Worm (Caenorhabditis elegans) whole organism, L1 larva: Measurements from ENCODE around the gene F28B1.2.

Experiments used
- C16A3.4 ChIP-seq: fragments of 150-350 bp; optimal IDR thresholded peaks from 2 replicates; lab custom pipeline; 2014; ENCODE audit warnings: missing biosample characterization, missing genetic modification characterization
- C34B4.2 ChIP-seq: sonication (generic microtip); optimal IDR thresholded peaks from 2 replicates; lab custom pipeline; 2017; ENCODE audit warnings: mild to moderate bottlenecking, missing genetic modification characterization, missing compliant biosample characterization
- F16B12.6 ChIP-seq: fragments of 150-350 bp; optimal IDR thresholded peaks from 2 replicates; lab custom pipeline; 2014; ENCODE audit warnings: missing biosample characterization, missing genetic modification characterization
- alr-1 ChIP-seq: fragments of 200-800 bp; sonication (Bioruptor generic); optimal IDR thresholded peaks from 2 replicates; lab custom pipeline; 2018; ENCODE audit warnings: borderline replicate concordance, mild to moderate bottlenecking, missing genetic modification characterization, missing compliant biosample characterization
- aly-2 ChIP-seq: fragments of 150-350 bp; optimal IDR thresholded peaks from 2 replicates; lab custom pipeline; 2014; ENCODE audit warnings: missing biosample characterization, missing genetic modification characterization
- ceh-88 ChIP-seq: fragments of 200-800 bp; sonication (Bioruptor generic); IDR thresholded peaks from 2 replicates; pipeline ENCODE4 v1.3.6; 2022; ENCODE audit warnings: missing genetic modification characterization, missing compliant biosample characterization
- ceh-90 ChIP-seq: sonication (generic microtip); optimal IDR thresholded peaks from 2 replicates; lab custom pipeline; 2016; ENCODE audit warnings: missing genetic modification characterization, missing compliant biosample characterization
- dpl-1 ChIP-seq, 3 experiments: fragments of 150-350 bp in 2 of 3; sonication (generic microtip) in 1 of 3; optimal IDR thresholded peaks; 2 replicates each; lab custom pipeline; 2014 to 2017; ENCODE audit warnings: missing biosample characterization in 3 of 3, missing genetic modification characterization in 3 of 3, missing genetic modification reagents in 3 of 3
- efl-1 ChIP-seq, 4 experiments: fragments of 150-350 bp; optimal IDR thresholded peaks in 3 of 4; peaks in 1 of 4; 1 replicate in 1 of 4; 2 replicates in 3 of 4; lab custom pipeline; 2014; ENCODE audit warnings: missing biosample characterization in 2 of 4, missing genetic modification characterization in 2 of 4, missing genetic modification reagents in 2 of 4
- efl-3 ChIP-seq: fragments of 200-800 bp; sonication (Bioruptor generic); optimal IDR thresholded peaks from 2 replicates; lab custom pipeline; 2018; ENCODE audit warnings: mild to moderate bottlenecking, missing genetic modification characterization, missing compliant biosample characterization
- egl-13 ChIP-seq: sonication (generic microtip); optimal IDR thresholded peaks from 2 replicates; lab custom pipeline; 2016; ENCODE audit warnings: missing genotype, missing genetic modification reagents, missing genetic modification characterization, missing compliant biosample characterization
- egl-27 ChIP-seq, 2 experiments: fragments of 150-350 bp in 1 of 2; sonication (generic microtip); optimal IDR thresholded peaks; 3 replicates each; lab custom pipeline; 2017 to 2018; ENCODE audit warnings: missing biosample characterization in 2 of 2, missing genetic modification characterization in 2 of 2, missing genetic modification reagents in 2 of 2
- fkh-8 ChIP-seq: sonication (generic microtip); optimal IDR thresholded peaks from 2 replicates; lab custom pipeline; 2016; ENCODE audit warnings: mild to moderate bottlenecking, missing genetic modification characterization, missing compliant biosample characterization
- fos-1 ChIP-seq: fragments of 150-350 bp; optimal IDR thresholded peaks from 2 replicates; lab custom pipeline; 2014; ENCODE audit warnings: missing biosample characterization, missing genetic modification characterization
- irx-1 ChIP-seq: sonication (generic microtip); optimal IDR thresholded peaks from 2 replicates; lab custom pipeline; 2016; ENCODE audit warnings: missing genetic modification characterization, missing compliant biosample characterization
- isw-1 ChIP-seq: fragments of 200-800 bp; sonication (Bioruptor generic); IDR thresholded peaks from 2 replicates; pipeline ENCODE4 v1.3.6; 2022; ENCODE audit warnings: missing genetic modification characterization, missing compliant biosample characterization
- lin-14 ChIP-seq: fragments of 200-800 bp; sonication (Bioruptor generic); optimal IDR thresholded peaks from 2 replicates; lab custom pipeline; 2018; ENCODE audit warnings: mild to moderate bottlenecking, missing genetic modification characterization, moderate library complexity, missing compliant biosample characterization
- lin-35 ChIP-seq, 2 experiments: fragments of 150-350 bp; optimal IDR thresholded peaks; 2 replicates each; lab custom pipeline; 2014; ENCODE audit warnings: missing biosample characterization in 2 of 2, missing genetic modification characterization in 2 of 2, missing genetic modification reagents in 2 of 2
- mep-1 ChIP-seq: fragments of 150-350 bp; optimal IDR thresholded peaks from 2 replicates; lab custom pipeline; 2014; ENCODE audit warnings: missing biosample characterization, missing genetic modification characterization
- nhr-12 ChIP-seq: sonication (generic microtip); optimal IDR thresholded peaks from 2 replicates; lab custom pipeline; 2017; ENCODE audit warnings: missing biosample characterization, missing genetic modification characterization
- nhr-19 ChIP-seq: fragments of 200-800 bp; sonication (Bioruptor generic); conservative IDR thresholded peaks from 2 replicates; pipeline ENCODE4 v1.3.6; 2022; ENCODE audit warnings: missing genetic modification characterization, missing compliant biosample characterization
- nhr-71 ChIP-seq: sonication (generic microtip); optimal IDR thresholded peaks from 2 replicates; lab custom pipeline; 2016; ENCODE audit warnings: mild to moderate bottlenecking, missing genetic modification characterization, moderate library complexity, missing compliant biosample characterization
- nhr-76 ChIP-seq: sonication (generic microtip); optimal IDR thresholded peaks from 2 replicates; lab custom pipeline; 2017; ENCODE audit warnings: missing biosample characterization, missing genetic modification characterization
- nhr-85 ChIP-seq: sonication (generic microtip); peaks from one replicate; lab custom pipeline; 2016; ENCODE audit warnings: missing genetic modification characterization, inconsistent platforms, missing compliant biosample characterization
- nhr-90 ChIP-seq: sonication (generic microtip); optimal IDR thresholded peaks from 2 replicates; lab custom pipeline; 2016; ENCODE audit warnings: mild to moderate bottlenecking, missing genetic modification characterization, missing compliant biosample characterization; ENCODE audit not compliant: poor library complexity
- pax-3 ChIP-seq: fragments of 200-800 bp; sonication (Bioruptor generic); optimal IDR thresholded peaks from 2 replicates; lab custom pipeline; 2018; ENCODE audit warnings: mild to moderate bottlenecking, missing genetic modification characterization, moderate library complexity, missing compliant biosample characterization
- sox-4 ChIP-seq: sonication (generic microtip); optimal IDR thresholded peaks from 2 replicates; lab custom pipeline; 2016; ENCODE audit warnings: missing genetic modification characterization, missing compliant biosample characterization
- sptf-1 ChIP-seq: fragments of 150-350 bp; optimal IDR thresholded peaks from 2 replicates; lab custom pipeline; 2014; ENCODE audit warnings: missing biosample characterization, missing genetic modification characterization
- sup-37 ChIP-seq: fragments of 200-800 bp; sonication (Bioruptor generic); optimal IDR thresholded peaks from 2 replicates; lab custom pipeline; 2018; ENCODE audit warnings: mild to moderate bottlenecking, missing genetic modification characterization, missing compliant biosample characterization
- swsn-7 ChIP-seq: sonication (generic microtip); optimal IDR thresholded peaks from 2 replicates; lab custom pipeline; 2016; ENCODE audit warnings: missing genetic modification characterization, missing compliant biosample characterization
- tbx-2 ChIP-seq: sonication (generic microtip); optimal IDR thresholded peaks from 2 replicates; lab custom pipeline; 2016; ENCODE audit warnings: missing genetic modification characterization, missing compliant biosample characterization
- unc-86 ChIP-seq: sonication (generic microtip); optimal IDR thresholded peaks from 2 replicates; lab custom pipeline; 2016; ENCODE audit warnings: missing genetic modification characterization, missing compliant biosample characterization
- unc-98 ChIP-seq: fragments of 200-800 bp; sonication (Bioruptor generic); IDR thresholded peaks from 2 replicates; pipeline ENCODE4 v1.3.6; 2022; ENCODE audit warnings: missing genetic modification characterization, missing compliant biosample characterization
- vab-15 ChIP-seq: sonication (generic microtip); optimal IDR thresholded peaks from 2 replicates; lab custom pipeline; 2017; ENCODE audit warnings: missing genotype, mild to moderate bottlenecking, missing genetic modification characterization, missing compliant biosample characterization
- zag-1 ChIP-seq: fragments of 150-350 bp; optimal IDR thresholded peaks from 2 replicates; lab custom pipeline; 2014; ENCODE audit warnings: missing biosample characterization, missing genetic modification characterization
- zip-4 ChIP-seq: fragments of 200-800 bp; sonication (Bioruptor generic); optimal IDR thresholded peaks from 2 replicates; lab custom pipeline; 2018; ENCODE audit warnings: mild to moderate bottlenecking, missing genetic modification characterization, moderate library complexity, missing compliant biosample characterization
- ztf-4 ChIP-seq: fragments of 150-350 bp; optimal IDR thresholded peaks from 2 replicates; lab custom pipeline; 2014; ENCODE audit warnings: missing biosample characterization, missing genetic modification characterization

Gene F28B1.2

ce11 chrV:17044500-17044899 lies at the start of gene F28B1.2:
F28B1.2 (plus strand) TSS chrV:17044800.
- TF ChIP-seq efl-1 (optimal IDR thresholded peaks at IDR 0.05; lab: Kevin White, UChicago) (no peak), efl-1 (GFP tag; optimal IDR thresholded peaks at IDR 0.05 in 1 of 2; lab: Kevin White, UChicago) (peak in 1 of 2 experiments; percentile 48), nhr-71 (no peak)

ce11 chrV:17000204-17000603 lies 44.4 kb upstream of the F28B1.2 start, which contains the start of gene str-217:
str-217 (minus strand) TSS chrV:17000304.
- TF ChIP-seq nhr-90 (tag; lab: Kevin White, UChicago) (no peak), unc-98 (GFP tag; lab: Robert Waterston, UW) (no peak), zip-4 (GFP tag; lab: Kevin White, UChicago) (no peak), nhr-12 (tag; lab: Kevin White, UChicago) (no peak), zag-1 (tag; lab: Kevin White, UChicago) (no peak), efl-3 (GFP tag; lab: Kevin White, UChicago) (no peak), sox-4 (tag; lab: Kevin White, UChicago) (no peak), unc-86 (tag; lab: Kevin White, UChicago) (no peak), aly-2 (tag; lab: Kevin White, UChicago) (no peak), lin-14 (no peak), pax-3 (tag; lab: Kevin White, UChicago) (no peak), lin-35 (GFP tag; optimal IDR thresholded peaks at IDR 0.05; lab: Kevin White, UChicago) (no peak), egl-27 (tag; optimal IDR thresholded peaks at IDR 0.05; lab: Kevin White, UChicago) (no peak), ceh-88 (no peak), isw-1 (GFP tag; lab: Robert Waterston, UW) (no peak)

- TF ChIP-seq nhr-12 (tag; lab: Kevin White, UChicago) (no peak), swsn-7 (tag; lab: Kevin White, UChicago) (no peak), zag-1 (tag; lab: Kevin White, UChicago) (no peak), tbx-2 (tag; lab: Kevin White, UChicago) (no peak), nhr-76 (no peak), C16A3.4 (tag; lab: Kevin White, UChicago) (no peak), fkh-8 (tag; lab: Kevin White, UChicago) (no peak), ceh-90 (no peak), dpl-1 (GFP tag; optimal IDR thresholded peaks at IDR 0.05; lab: Kevin White, UChicago) (no peak)
Observed at ce11 chrV:17000635-17001034, 44.0 kb upstream of the F28B1.2 start.

ce11 chrV:17001167-17001566 lies 43.4 kb upstream of the F28B1.2 start, which contains the start of gene sri-9:
sri-9 (plus strand) TSS chrV:17001467.
- TF ChIP-seq F16B12.6 (tag; lab: Kevin White, UChicago) (no peak), ztf-4 (no peak), sup-37 (GFP tag; lab: Kevin White, UChicago) (no peak), nhr-85 (tag; lab: Kevin White, UChicago) (no peak), alr-1 (no peak), nhr-19 (no peak), aly-2 (tag; lab: Kevin White, UChicago) (no peak), egl-13 (tag; lab: Kevin White, UChicago) (no peak)

ce11 chrV:17005189-17005588 lies 39.4 kb upstream of the F28B1.2 start, which contains the start of gene srh-131:
srh-131 (plus strand) TSS chrV:17005489.
- no peak for TF ChIP-seq irx-1 (tag; lab: Kevin White, UChicago)
- no peak for TF ChIP-seq fos-1
- no peak for TF ChIP-seq efl-1 (optimal IDR thresholded peaks at IDR 0.05; lab: Kevin White, UChicago)
- TF ChIP-seq efl-1 (GFP tag; optimal IDR thresholded peaks at IDR 0.05 in 1 of 2; lab: Kevin White, UChicago), result no peak
- TF ChIP-seq vab-15 (tag; lab: Kevin White, UChicago), result no peak
- no peak for TF ChIP-seq lin-35 (GFP tag; optimal IDR thresholded peaks at IDR 0.05; lab: Kevin White, UChicago)
- TF ChIP-seq F16B12.6 (tag; lab: Kevin White, UChicago), result no peak
- TF ChIP-seq mep-1 (tag; lab: Kevin White, UChicago), result no peak
- no peak for TF ChIP-seq C34B4.2 (tag; lab: Kevin White, UChicago)
- TF ChIP-seq nhr-76, result no peak
- no peak for TF ChIP-seq sptf-1 (tag; lab: Kevin White, UChicago)
- no peak for TF ChIP-seq sox-4 (tag; lab: Kevin White, UChicago)
- TF ChIP-seq, all 84 proteins: peak for 0
